Fruit fly (Drosophila melanogaster): ENCODE measurements around the gene Rpn3.
A peak's percentile ranks its signal among the peaks of the same experiment; 100 is the strongest.

Rpn3 gene

DNA sequence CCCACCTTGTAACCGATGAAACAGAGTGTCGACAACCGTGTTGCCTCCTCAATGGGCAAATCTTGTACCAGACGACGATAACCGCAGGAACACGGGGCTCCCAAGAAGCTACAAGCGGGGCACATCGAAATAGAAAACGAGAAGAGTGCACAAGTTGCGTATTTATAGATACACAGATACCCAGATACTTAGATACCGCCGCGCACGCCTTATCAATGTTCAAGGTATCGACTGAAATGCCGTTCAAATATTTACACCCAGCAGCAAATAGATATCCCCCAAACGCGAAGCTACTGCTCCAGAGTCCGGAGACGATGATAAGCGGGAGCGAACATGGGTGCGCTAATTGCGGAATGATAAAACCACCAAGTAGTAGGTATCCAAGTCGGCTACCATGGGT, 47.1 kb downstream of the Rpn3 start (continued):
- TF ChIP-seq CG15011 (GFP tag; optimal IDR thresholded peaks at IDR 0.05) (no peak), Taf1 (GFP tag; IDR thresholded peaks at IDR 0.05) (no peak), grn (GFP tag; optimal IDR thresholded peaks at IDR 0.05) (peak; percentile 52), CG43689 (GFP tag; IDR thresholded peaks at IDR 0.05) (no peak), fd102C (GFP tag; optimal IDR thresholded peaks at IDR 0.05) (no peak), vvl (GFP tag; IDR thresholded peaks at IDR 0.05) (no peak), CoRest (tag; optimal IDR thresholded peaks at IDR 0.05) (no peak), CG10543 (GFP tag; optimal IDR thresholded peaks at IDR 0.05) (no peak), Eip74EF (GFP tag; optimal IDR thresholded peaks at IDR 0.05) (no peak), lola (GFP tag; optimal IDR thresholded peaks at IDR 0.05) (no peak), CG12236 (GFP tag; optimal IDR thresholded peaks at IDR 0.05) (no peak), CG7786 (GFP tag; optimal IDR thresholded peaks at IDR 0.05) (no peak), bbx (GFP tag; IDR thresholded peaks at IDR 0.05; ENCODE audit: partially characterized antibody) (no peak), Nf-YB (GFP tag; optimal IDR thresholded peaks at IDR 0.05) (no peak), CG17359 (tag; optimal IDR thresholded peaks at IDR 0.05) (no peak), pum (GFP tag; optimal IDR thresholded peaks at IDR 0.05) (no peak), CG11696 (GFP tag; IDR thresholded peaks at IDR 0.05) (no peak), Ets65A (GFP tag) (no peak), Drgx (GFP tag; IDR thresholded peaks at IDR 0.05) (no peak), CG7271 (tag; optimal IDR thresholded peaks at IDR 0.05) (no peak), CG15479 (GFP tag; optimal IDR thresholded peaks at IDR 0.05) (peak; percentile 46), CG1602 (GFP tag; optimal IDR thresholded peaks at IDR 0.05) (no peak)

DNA sequence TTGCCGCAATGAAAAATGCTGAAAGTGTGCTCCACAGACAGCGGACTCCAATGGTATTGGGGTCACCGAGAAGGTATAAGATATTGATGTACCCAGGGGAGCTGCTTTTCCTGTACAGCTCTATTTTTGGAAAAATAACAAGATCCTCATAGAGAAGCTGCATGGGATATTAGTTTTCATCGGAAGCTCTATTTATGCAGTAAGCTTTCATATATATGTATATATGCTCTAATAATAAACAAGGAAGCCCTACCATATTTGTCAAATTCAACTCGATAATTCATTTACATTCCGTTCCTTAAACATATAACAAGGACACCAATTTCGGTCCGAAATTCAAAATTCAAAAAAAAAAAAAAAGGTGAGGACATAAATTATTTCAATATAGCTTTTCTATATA, 50.2 kb downstream of the Rpn3 start, which contains the start of the genes CG17344 and CG43731:
Gene CG17344, plus strand, starts transcription at position 301 of the 400 bp plus-strand sequence.
Gene CG43731, plus strand, starts transcription at position 301 of the 400 bp plus-strand sequence.
- TF ChIP-seq CG8290 (GFP tag; optimal IDR thresholded peaks at IDR 0.05), result no peak
- no peak for TF ChIP-seq CG8290 (tag; optimal IDR thresholded peaks at IDR 0.05)
- TF ChIP-seq pum (GFP tag; optimal IDR thresholded peaks at IDR 0.05), result no peak
- TF ChIP-seq CG4360 (GFP tag; IDR thresholded peaks at IDR 0.05), result no peak
- TF ChIP-seq CG17385 (GFP tag; optimal IDR thresholded peaks at IDR 0.05), result no peak
- no peak for TF ChIP-seq CG18262 (tag; optimal IDR thresholded peaks at IDR 0.05)
- TF ChIP-seq Ssrp (tag; optimal IDR thresholded peaks at IDR 0.05), result no peak
- TF ChIP-seq tll (GFP tag; optimal IDR thresholded peaks at IDR 0.05), result no peak
